Fruit fly (Drosophila melanogaster) whole organism, embryonic: ENCODE results near the gene Sap30.

ENCODE experiments used
- Abd-B ChIP-seq: fragments of 200-800 bp; sonication (Bioruptor generic); optimal IDR thresholded peaks from 2 replicates; lab custom pipeline; 2018; ENCODE audit warnings: missing biosample characterization, mild to moderate bottlenecking, missing genetic modification characterization, moderate library complexity
- Awh ChIP-seq: fragments of 200-800 bp; sonication (Bioruptor generic); IDR thresholded peaks from 2 replicates; pipeline ENCODE4, ENCODE4 v1.3.6; 2022; ENCODE audit warnings: missing biosample characterization, missing genetic modification characterization
- C15 ChIP-seq: fragments of 200-800 bp; sonication (Bioruptor generic); IDR thresholded peaks from 3 replicates; pipeline ENCODE4 v1.3.6; 2022; ENCODE audit warnings: missing biosample characterization, missing genetic modification characterization
- CG11560 ChIP-seq: fragments of 200-800 bp; sonication (Bioruptor generic); IDR thresholded peaks from 3 replicates; pipeline ENCODE4 v1.3.6; 2022; ENCODE audit warnings: missing biosample characterization, missing genetic modification characterization
- CG11695 ChIP-seq: fragments of 200-800 bp; sonication (Bioruptor generic); IDR thresholded peaks from 3 replicates; pipeline ENCODE4 v1.3.6; 2022; ENCODE audit warnings: missing biosample characterization, missing genetic modification characterization
- CG12104 ChIP-seq: fragments of 200-800 bp; sonication (Bioruptor generic); optimal IDR thresholded peaks from 3 replicates; lab custom pipeline; 2016; ENCODE audit warnings: missing biosample characterization, missing genetic modification characterization
- CG13775 ChIP-seq: fragments of 200-800 bp; sonication (Bioruptor generic); optimal IDR thresholded peaks from 3 replicates; lab custom pipeline; 2017; ENCODE audit warnings: missing biosample characterization, mild to moderate bottlenecking, missing genetic modification characterization
- CG14667 ChIP-seq: fragments of 200-800 bp; sonication (Bioruptor generic); IDR thresholded peaks from 2 replicates; pipeline ENCODE4 v1.3.6; 2022; ENCODE audit warnings: missing biosample characterization, missing genetic modification characterization
- CG1529 ChIP-seq: fragments of 200-800 bp; sonication (Bioruptor generic); optimal IDR thresholded peaks from 3 replicates; lab custom pipeline; 2018; ENCODE audit warnings: missing biosample characterization, missing genetic modification characterization
- CG1603 ChIP-seq: fragments of 200-800 bp; sonication (Bioruptor generic); optimal IDR thresholded peaks from 2 replicates; lab custom pipeline; 2019; ENCODE audit warnings: missing biosample characterization, mild to moderate bottlenecking, missing genetic modification characterization, moderate library complexity
- CG16813 ChIP-seq: fragments of 200-800 bp; sonication (Bioruptor generic); IDR thresholded peaks from 3 replicates; pipeline ENCODE4 v1.3.6; 2022; ENCODE audit warnings: missing biosample characterization, missing genetic modification characterization; ENCODE audit not compliant: partially characterized antibody
- CG17802 ChIP-seq: fragments of 200-800 bp; sonication (Bioruptor generic); optimal IDR thresholded peaks from 2 replicates; lab custom pipeline; 2018; ENCODE audit warnings: missing biosample characterization, mild to moderate bottlenecking, missing genetic modification characterization, moderate library complexity
- CG17912 ChIP-seq: fragments of 200-800 bp; sonication (Bioruptor generic); optimal IDR thresholded peaks from 2 replicates; lab custom pipeline; 2018; ENCODE audit warnings: missing biosample characterization, mild to moderate bottlenecking, missing genetic modification characterization
- CG32767 ChIP-seq: fragments of 200-800 bp; sonication (Bioruptor generic); IDR thresholded peaks from 2 replicates; pipeline ENCODE4 v1.3.6; 2022; ENCODE audit warnings: missing biosample characterization, missing genetic modification characterization
- CG34422 ChIP-seq: fragments of 200-800 bp; sonication (Bioruptor generic); IDR thresholded peaks from 3 replicates; pipeline ENCODE4 v1.3.6; 2022; ENCODE audit warnings: missing biosample characterization, missing genetic modification characterization
- CG4424 ChIP-seq: fragments of 200-800 bp; sonication (Bioruptor generic); optimal IDR thresholded peaks from 3 replicates; lab custom pipeline; 2016; ENCODE audit warnings: missing biosample characterization, missing genetic modification characterization
- CG4730 ChIP-seq: fragments of 200-800 bp; sonication (Bioruptor generic); IDR thresholded peaks from 2 replicates; pipeline ENCODE4 v1.3.6; 2022; ENCODE audit warnings: missing biosample characterization, missing genetic modification characterization
- CG4820 ChIP-seq: fragments of 200-800 bp; sonication (Bioruptor generic); optimal IDR thresholded peaks from 3 replicates; lab custom pipeline; 2016; ENCODE audit warnings: missing biosample characterization, missing genetic modification characterization
- CG6254 ChIP-seq: fragments of 200-800 bp; sonication (Bioruptor generic); optimal IDR thresholded peaks from 3 replicates; lab custom pipeline; 2017; ENCODE audit warnings: mild to moderate bottlenecking, missing biosample characterization, missing genetic modification reagents, missing genetic modification characterization
- CG8478 ChIP-seq: fragments of >200 bp; optimal IDR thresholded peaks from 2 replicates; lab custom pipeline; 2018
- CG9437 ChIP-seq: fragments of 200-800 bp; sonication (Bioruptor generic); optimal IDR thresholded peaks from 2 replicates; lab custom pipeline; 2018; ENCODE audit warnings: missing biosample characterization, mild to moderate bottlenecking, missing genetic modification characterization
- CG9727 ChIP-seq: fragments of 200-800 bp; sonication (Bioruptor generic); optimal IDR thresholded peaks from 3 replicates; lab custom pipeline; 2017; ENCODE audit warnings: missing biosample characterization, mild to moderate bottlenecking, missing genetic modification characterization
- CG9876 ChIP-seq: fragments of 200-800 bp; sonication (Bioruptor generic); optimal IDR thresholded peaks from 2 replicates; lab custom pipeline; 2016; ENCODE audit warnings: missing biosample characterization, missing genetic modification characterization
- CG9932 ChIP-seq: fragments of 200-800 bp; sonication (Bioruptor generic); IDR thresholded peaks from 2 replicates; pipeline ENCODE4 v1.3.6; 2022; ENCODE audit warnings: missing biosample characterization, missing genetic modification characterization
- Camta ChIP-seq: fragments of 200-800 bp; sonication (Bioruptor generic); optimal IDR thresholded peaks from 2 replicates; lab custom pipeline; 2016; ENCODE audit warnings: missing biosample characterization, missing genetic modification characterization
- CkIIα-i1 ChIP-seq: fragments of 200-800 bp; sonication (Bioruptor generic); IDR thresholded peaks from 2 replicates; pipeline ENCODE4 v1.3.6; 2022; ENCODE audit warnings: missing biosample characterization, missing genetic modification characterization
- D19A ChIP-seq: fragments of 200-800 bp; optimal IDR thresholded peaks from 3 replicates; lab custom pipeline; 2019; ENCODE audit warnings: missing biosample characterization, mild to moderate bottlenecking, missing genetic modification characterization, moderate library complexity
- Dll ChIP-seq: fragments of 200-800 bp; sonication (Bioruptor generic); IDR thresholded peaks from 4 replicates; pipeline ENCODE4 v1.3.6; 2022; ENCODE audit warnings: missing biosample characterization, missing genetic modification characterization; ENCODE audit not compliant: partially characterized antibody
- E2f1 ChIP-seq: fragments of 200-800 bp; sonication (Bioruptor generic); IDR thresholded peaks from 2 replicates; pipeline ENCODE4 v1.3.6; 2022; ENCODE audit warnings: missing biosample characterization, missing genetic modification characterization
- E2f2 ChIP-seq: fragments of 200-800 bp; sonication (Bioruptor generic); IDR thresholded peaks from 2 replicates; pipeline ENCODE4 v1.3.6; 2022; ENCODE audit warnings: missing biosample characterization, missing genetic modification characterization
- Nf-YA ChIP-seq: fragments of 200-800 bp; sonication (Bioruptor generic); IDR thresholded peaks from 2 replicates; pipeline ENCODE4 v1.3.6; 2022; ENCODE audit warnings: missing biosample characterization, missing genetic modification characterization
- Rx ChIP-seq: fragments of 200-800 bp; sonication (Bioruptor generic); IDR thresholded peaks from 2 replicates; pipeline ENCODE4 v1.3.6; 2022; ENCODE audit warnings: missing biosample characterization, missing genetic modification characterization
- Xbp1 ChIP-seq: fragments of 200-800 bp; sonication (Bioruptor generic); optimal IDR thresholded peaks from 3 replicates; lab custom pipeline; 2016; ENCODE audit warnings: missing biosample characterization, mild to moderate bottlenecking, missing genetic modification characterization
- YL-1 ChIP-seq: fragments of 200-800 bp; sonication (Bioruptor generic); optimal IDR thresholded peaks from 3 replicates; lab custom pipeline; 2017; ENCODE audit warnings: missing biosample characterization, mild to moderate bottlenecking, missing genetic modification characterization
- ci ChIP-seq: fragments of 200-800 bp; sonication (Bioruptor generic); IDR thresholded peaks from 3 replicates; pipeline ENCODE4 v1.3.6; 2022; ENCODE audit warnings: missing biosample characterization, missing genetic modification characterization
- corto ChIP-seq: fragments of 200-800 bp; sonication (Bioruptor generic); optimal IDR thresholded peaks from 2 replicates; lab custom pipeline; 2016; ENCODE audit warnings: missing biosample characterization, mild to moderate bottlenecking, missing genetic modification characterization, moderate library complexity
- dimm ChIP-seq: fragments of 200-800 bp; sonication (Bioruptor generic); IDR thresholded peaks from 2 replicates; pipeline ENCODE4 v1.3.6; 2022; ENCODE audit warnings: missing biosample characterization, missing genetic modification characterization
- disco-r ChIP-seq: fragments of 200-800 bp; sonication (Bioruptor generic); optimal IDR thresholded peaks from 2 replicates; lab custom pipeline; 2016; ENCODE audit warnings: missing biosample characterization, missing genetic modification characterization
- esg ChIP-seq: fragments of 200-800 bp; sonication (Bioruptor generic); conservative IDR thresholded peaks from 2 replicates; pipeline ENCODE4 v1.3.6; 2022; ENCODE audit warnings: missing biosample characterization, missing genetic modification characterization
- fd3F ChIP-seq: fragments of 200-800 bp; sonication (Bioruptor generic); optimal IDR thresholded peaks from 2 replicates; lab custom pipeline; 2018; ENCODE audit warnings: missing biosample characterization, mild to moderate bottlenecking, missing genetic modification characterization, moderate library complexity
- gce ChIP-seq: fragments of 200-800 bp; sonication (Bioruptor generic); IDR thresholded peaks from 3 replicates; pipeline ENCODE4 v1.3.6; 2022; ENCODE audit warnings: missing biosample characterization, missing genetic modification characterization
- gsb ChIP-seq: fragments of 200-800 bp; sonication (Bioruptor generic); IDR thresholded peaks from 2 replicates; pipeline ENCODE4 v1.3.6; 2022; ENCODE audit warnings: missing biosample characterization, missing genetic modification characterization
- kni ChIP-seq: fragments of 200-800 bp; sonication (Bioruptor generic); optimal IDR thresholded peaks from 3 replicates; lab custom pipeline; 2017; ENCODE audit warnings: mild to moderate bottlenecking, missing biosample characterization, missing genetic modification reagents, missing genetic modification characterization
- pb ChIP-seq: fragments of 200-800 bp; sonication (Bioruptor generic); optimal IDR thresholded peaks from 3 replicates; lab custom pipeline; 2016; ENCODE audit warnings: missing biosample characterization, missing genetic modification characterization
- pnt ChIP-seq: fragments of 200-800 bp; sonication (Bioruptor generic); optimal IDR thresholded peaks from 3 replicates; lab custom pipeline; 2016; ENCODE audit warnings: missing biosample characterization, missing genetic modification characterization
- ro ChIP-seq: fragments of 200-800 bp; sonication (Bioruptor generic); IDR thresholded peaks from 2 replicates; pipeline ENCODE4 v1.3.6; 2022; ENCODE audit warnings: missing biosample characterization, missing genetic modification characterization
- sisA ChIP-seq: fragments of 200-800 bp; sonication (Bioruptor generic); IDR thresholded peaks from 2 replicates; pipeline ENCODE4 v1.3.6; 2022; ENCODE audit warnings: missing biosample characterization, missing genetic modification characterization
- sug ChIP-seq: fragments of 200-800 bp; optimal IDR thresholded peaks from 2 replicates; lab custom pipeline; 2019; ENCODE audit warnings: missing biosample characterization, mild to moderate bottlenecking, missing genetic modification characterization, moderate library complexity
- tap ChIP-seq: fragments of 200-800 bp; optimal IDR thresholded peaks from 3 replicates; lab custom pipeline; 2019; ENCODE audit warnings: missing biosample characterization, mild to moderate bottlenecking, missing genetic modification characterization, moderate library complexity
- unpg ChIP-seq: fragments of 200-800 bp; sonication (Bioruptor generic); optimal IDR thresholded peaks from 3 replicates; lab custom pipeline; 2018; ENCODE audit warnings: missing biosample characterization, mild to moderate bottlenecking, missing genetic modification characterization, moderate library complexity
- usp ChIP-seq: fragments of >200 bp; optimal IDR thresholded peaks from 2 replicates; lab custom pipeline; 2017; ENCODE audit warnings: missing biosample characterization, missing genetic modification characterization
- zf30C ChIP-seq: fragments of 200-800 bp; sonication (Bioruptor generic); optimal IDR thresholded peaks from 3 replicates; lab custom pipeline; 2018; ENCODE audit warnings: missing biosample characterization, mild to moderate bottlenecking, missing genetic modification characterization

The Sap30 gene

DNA sequence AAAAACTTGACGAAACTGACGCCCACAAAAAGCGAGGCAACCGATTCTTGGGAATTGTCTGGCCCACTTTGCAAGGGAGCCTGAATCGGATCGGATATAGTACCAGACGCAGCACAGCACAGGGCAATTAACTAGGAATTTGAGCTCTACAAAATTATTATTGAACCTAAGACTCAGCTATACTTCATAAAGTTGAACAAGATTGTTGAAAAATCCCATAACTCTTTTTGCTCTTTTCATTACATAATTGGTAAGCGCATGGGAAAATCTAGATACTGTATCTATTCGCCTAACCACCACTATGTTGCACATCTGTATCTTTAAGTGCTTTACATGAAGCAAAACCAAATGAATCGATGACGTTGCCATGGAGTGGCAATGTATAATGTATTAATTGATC, 46.0 kb downstream of the Sap30 start (continued):
- TF ChIP-seq CG1603 (tag; lab: Kevin White, UChicago), result peak; percentile 91
- TF ChIP-seq CG17802, result peak; percentile 39
- no peak for TF ChIP-seq CG11560 (tag; lab: Robert Waterston, UW)
- peak; percentile 70; the same call in 1 of the 2 replicates for TF ChIP-seq CG14667 (GFP tag; lab: Robert Waterston, UW)
- TF ChIP-seq sug (tag; lab: Kevin White, UChicago), result no peak
- TF ChIP-seq CG1529 (GFP tag; lab: Kevin White, UChicago), result peak; percentile 77
- TF ChIP-seq CG8478 (lab: Kevin White, UChicago), result no peak
- TF ChIP-seq C15 (GFP tag; lab: Robert Waterston, UW), result no peak
- peak; percentile 43 for TF ChIP-seq fd3F (GFP tag; lab: Kevin White, UChicago)
- peak; percentile 66 for TF ChIP-seq sisA
- TF ChIP-seq CG9876, result no peak
- 0 out of 2 replicates have a peak, but pooled peaks have one; percentile 41 for TF ChIP-seq CG32767 (GFP tag; lab: Robert Waterston, UW)
- TF ChIP-seq pnt (GFP tag; lab: Kevin White, UChicago), result peak; percentile 71
- TF ChIP-seq CG16813, result no peak
- peak; percentile 18 for TF ChIP-seq CG13775 (GFP tag; lab: Kevin White, UChicago)
- TF ChIP-seq ro, result no peak
- TF ChIP-seq gsb, result no peak
- peak; percentile 65 for TF ChIP-seq CG9437 (GFP tag; lab: Kevin White, UChicago)
- peak; percentile 79 for TF ChIP-seq CG4424
- TF ChIP-seq tap (tag; lab: Kevin White, UChicago), result peak; percentile 76
- TF ChIP-seq CG4730, result peak; percentile 58
- peak; percentile 67 for TF ChIP-seq CG9727
- TF ChIP-seq CG34422 (GFP tag; lab: Robert Waterston, UW), result peak; percentile 61; the same call in 1 of the 3 replicates
- TF ChIP-seq corto (GFP tag; lab: Kevin White, UChicago), result no peak
- peak; percentile 63 for TF ChIP-seq pb
- TF ChIP-seq disco-r (GFP tag; lab: Kevin White, UChicago), result peak; percentile 40
- TF ChIP-seq ci (GFP tag; lab: Robert Waterston, UW), result peak; percentile 94
- peak; percentile 50; the same call in 1 of the 2 replicates for TF ChIP-seq Nf-YA (GFP tag; lab: Robert Waterston, UW)
- peak; percentile 57 for TF ChIP-seq Abd-B (GFP tag; lab: Kevin White, UChicago)
- TF ChIP-seq zf30C, result no peak
- TF ChIP-seq E2f2 (GFP tag; lab: Robert Waterston, UW), result peak; percentile 43; the same call in 1 of the 2 replicates
- TF ChIP-seq CG9932 (GFP tag; lab: Robert Waterston, UW), result peak; percentile 31; the same call in 1 of the 2 replicates
- TF ChIP-seq dimm (GFP tag; lab: Robert Waterston, UW), result no peak
- peak; percentile 61; the same call in 2 of the 3 replicates for TF ChIP-seq CG11695
- TF ChIP-seq gce (GFP tag; lab: Robert Waterston, UW), result peak; percentile 66; the same call in 2 of the 3 replicates
- no peak for TF ChIP-seq usp (GFP tag; lab: Kevin White, UChicago)
- TF ChIP-seq CG12104 (GFP tag; lab: Kevin White, UChicago), result peak; percentile 30
- peak; percentile 83 for TF ChIP-seq unpg (GFP tag; lab: Kevin White, UChicago)
- peak; percentile 79 for TF ChIP-seq Xbp1 (GFP tag; lab: Kevin White, UChicago)
- peak; percentile 74 for TF ChIP-seq Awh
- peak; percentile 40 for TF ChIP-seq CG17912 (GFP tag; lab: Kevin White, UChicago)
- peak; percentile 60 for TF ChIP-seq Rx (GFP tag; lab: Robert Waterston, UW)
- no peak for TF ChIP-seq CkIIα-i1
- TF ChIP-seq CG6254, result peak; percentile 77
- TF ChIP-seq Dll (GFP tag; lab: Robert Waterston, UW), result no peak
- peak; percentile 70 for TF ChIP-seq D19A
- TF ChIP-seq Camta (GFP tag; lab: Kevin White, UChicago), result peak; percentile 80
- peak; percentile 64; the same call in 1 of the 2 replicates for TF ChIP-seq E2f1 (GFP tag; lab: Robert Waterston, UW)
- no peak for TF ChIP-seq YL-1 (GFP tag; lab: Kevin White, UChicago)
- no peak for TF ChIP-seq kni
- peak; percentile 75 for TF ChIP-seq CG4820 (GFP tag; lab: Kevin White, UChicago)
- peak; percentile 64 for TF ChIP-seq esg (GFP tag; lab: Robert Waterston, UW)
